Fruit fly (Drosophila melanogaster): ENCODE data around the gene IleRS.

The IleRS gene

DNA sequence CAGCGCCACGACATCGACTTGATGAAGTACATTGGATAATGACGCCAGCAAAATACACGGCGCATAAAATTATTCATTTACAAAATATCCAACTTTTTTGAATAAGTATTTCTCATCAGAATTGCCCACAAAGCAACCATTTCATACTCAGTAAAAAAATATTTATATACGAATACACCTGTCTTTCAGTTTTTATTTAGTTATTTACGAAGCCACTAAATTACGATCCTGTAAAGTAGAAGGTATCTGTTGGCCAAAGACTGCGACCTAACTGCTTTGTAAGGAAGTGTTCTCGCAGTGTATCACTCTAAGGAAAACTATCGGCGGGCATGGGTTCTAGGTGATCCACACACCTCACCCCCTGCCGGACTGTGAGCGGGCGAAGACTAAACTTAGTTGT, 11.3 kb upstream of the IleRS start (continued):
- no peak for TF ChIP-seq prd (optimal IDR thresholded peaks at IDR 0.05)
- peak; percentile 75 for TF ChIP-seq prd (GFP tag; IDR thresholded peaks at IDR 0.05)
- TF ChIP-seq HHEX (GFP tag; optimal IDR thresholded peaks at IDR 0.05): peak; percentile 30
- 0 out of 2 replicates have a peak, but pooled peaks have one; percentile 8 for TF ChIP-seq gsb (GFP tag; IDR thresholded peaks at IDR 0.05)
- TF ChIP-seq CG6272 (GFP tag; IDR thresholded peaks at IDR 0.05): peak; percentile 48
- TF ChIP-seq tll (GFP tag; optimal IDR thresholded peaks at IDR 0.05): no peak
- TF ChIP-seq p53 (GFP tag; optimal IDR thresholded peaks at IDR 0.05): no peak
- peak; percentile 34; the same call in 1 of the 2 replicates for TF ChIP-seq CG32767 (GFP tag; IDR thresholded peaks at IDR 0.05)
- peak; percentile 42 for TF ChIP-seq CG17829 (tag; optimal IDR thresholded peaks at IDR 0.05)
- TF ChIP-seq chif (GFP tag; optimal IDR thresholded peaks at IDR 0.05): peak in 1 of 2 experiments; percentile 31
- TF ChIP-seq onecut (GFP tag; IDR thresholded peaks at IDR 0.05): no peak
- no peak for TF ChIP-seq CG7987 (GFP tag; optimal IDR thresholded peaks at IDR 0.05)
- TF ChIP-seq Max (GFP tag; optimal IDR thresholded peaks at IDR 0.05): peak; percentile 13
- TF ChIP-seq E2f2 (GFP tag; IDR thresholded peaks at IDR 0.05): peak; percentile 22; the same call in 1 of the 2 replicates
- TF ChIP-seq dimm (GFP tag; IDR thresholded peaks at IDR 0.05): peak; percentile 23; the same call in 1 of the 2 replicates
- peak; percentile 60 for TF ChIP-seq slbo (GFP tag; IDR thresholded peaks at IDR 0.05)
- peak; percentile 21 for TF ChIP-seq Six4 (GFP tag; optimal IDR thresholded peaks at IDR 0.05)
- peak; percentile 44; the same call in 1 of the 2 replicates for TF ChIP-seq seq (GFP tag; IDR thresholded peaks at IDR 0.05)
- peak; percentile 37; the same call in 1 of the 2 replicates for TF ChIP-seq CG17328 (GFP tag; IDR thresholded peaks at IDR 0.05)
- TF ChIP-seq vvl (GFP tag; IDR thresholded peaks at IDR 0.05): peak; percentile 55
- peak; percentile 73 for TF ChIP-seq Rfx (GFP tag; IDR thresholded peaks at IDR 0.05)
- TF ChIP-seq CG17385 (GFP tag; optimal IDR thresholded peaks at IDR 0.05): peak; percentile 30
- peak; percentile 14 for TF ChIP-seq ewg (GFP tag; optimal IDR thresholded peaks at IDR 0.05)
- TF ChIP-seq dmrt11E (tag; optimal IDR thresholded peaks at IDR 0.05): peak; percentile 30

DNA sequence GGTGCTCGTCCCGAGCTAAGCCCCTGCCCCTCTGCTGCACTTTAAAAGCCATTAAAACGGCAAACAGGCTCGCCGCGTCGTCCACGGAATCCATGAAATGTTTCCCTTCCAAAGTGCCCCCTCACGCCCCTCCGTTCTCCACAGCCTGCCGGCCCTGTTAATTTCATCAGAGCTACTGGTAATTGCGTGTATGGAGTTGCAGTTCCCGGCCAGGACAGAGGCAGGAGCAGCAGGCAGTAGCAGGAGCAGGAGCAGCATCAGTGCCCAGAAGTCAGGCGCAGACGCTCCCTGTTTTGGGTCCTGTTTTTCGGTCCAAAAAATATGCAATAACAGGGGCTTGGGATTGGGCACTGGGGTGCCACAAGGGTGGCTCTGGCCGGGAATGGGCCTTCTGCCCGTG, 28.4 kb downstream of the IleRS start:
- peak; percentile 75 for TF ChIP-seq Ets65A (GFP tag)
- TF ChIP-seq dysf (GFP tag; IDR thresholded peaks at IDR 0.05): no peak
- TF ChIP-seq Gsc (GFP tag; IDR thresholded peaks at IDR 0.05): 0 out of 2 replicates have a peak, but pooled peaks have one; percentile 10
- no peak for TF ChIP-seq hkb (optimal IDR thresholded peaks at IDR 0.05)
- TF ChIP-seq hkb (GFP tag; IDR thresholded peaks at IDR 0.05): no peak
- peak; percentile 59 for TF ChIP-seq Med (GFP tag)

DNA sequence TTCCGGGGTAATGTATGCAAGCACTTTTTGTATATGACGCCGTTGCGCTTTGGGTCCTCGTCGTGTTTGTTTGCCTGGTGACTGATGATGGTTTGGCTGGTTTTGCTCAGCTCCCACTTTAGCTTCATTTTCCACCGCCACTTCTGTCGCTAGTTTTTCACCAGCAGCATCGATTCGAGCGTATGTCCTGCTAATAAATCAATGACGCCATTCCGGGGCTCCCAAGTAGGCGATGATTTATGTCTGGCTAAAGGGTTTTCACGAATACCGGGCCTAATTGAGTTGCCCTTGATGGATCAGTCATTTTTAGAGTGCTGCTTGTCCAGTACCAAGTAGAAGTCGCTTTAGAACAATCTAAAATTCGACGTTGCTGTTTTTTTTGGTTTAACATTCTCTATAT, 41.0 kb downstream of the IleRS start, which contains the start of gene CG32450:
CG32450 (plus strand) TSS at position 301 of the 400 bp plus-strand sequence.
- TF ChIP-seq CG1603 (tag; optimal IDR thresholded peaks at IDR 0.05): no peak
- no peak for TF ChIP-seq CG7745 (tag; optimal IDR thresholded peaks at IDR 0.05)
- no peak for TF ChIP-seq CG2120 (GFP tag; optimal IDR thresholded peaks at IDR 0.05)
- no peak for TF ChIP-seq pnt (GFP tag; optimal IDR thresholded peaks at IDR 0.05)
- no peak for TF ChIP-seq Ada2b (GFP tag; IDR thresholded peaks at IDR 0.05)
- no peak for TF ChIP-seq chinmo (GFP tag; IDR thresholded peaks at IDR 0.05; ENCODE audit: partially characterized antibody)
- no peak for TF ChIP-seq usp (GFP tag; optimal IDR thresholded peaks at IDR 0.05)
- TF ChIP-seq Antp (GFP tag; optimal IDR thresholded peaks at IDR 0.05): no peak

DNA sequence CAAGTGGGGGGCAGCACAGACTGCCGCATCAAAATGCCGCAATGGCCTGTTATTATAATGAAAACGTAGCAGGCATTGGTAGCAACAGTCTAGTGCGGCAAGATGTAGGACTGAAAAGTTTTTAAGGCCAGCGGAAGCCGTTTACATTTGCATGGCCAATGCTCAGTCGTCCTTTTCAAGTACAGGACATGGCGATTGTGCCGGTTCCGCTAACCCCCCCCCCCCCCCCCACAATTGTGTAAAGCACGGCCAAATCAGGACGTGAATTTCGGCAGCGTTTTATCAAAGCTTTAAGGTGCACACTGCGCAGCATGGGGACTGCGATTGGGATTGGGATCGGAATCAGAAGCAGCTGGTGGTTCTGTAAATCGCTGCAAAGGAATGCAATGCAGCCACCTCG, 49.4 kb downstream of the IleRS start:
- 0 out of 2 replicates have a peak, but pooled peaks have one; percentile 15 for TF ChIP-seq CG17612 (GFP tag; IDR thresholded peaks at IDR 0.05)
- TF ChIP-seq Hr39 (optimal IDR thresholded peaks at IDR 0.05): peak; percentile 56
- TF ChIP-seq CG12942 (GFP tag; optimal IDR thresholded peaks at IDR 0.05): no peak

Data from whole organism, embryonic.